Fruit fly (Drosophila melanogaster): Measurements from ENCODE around the gene Sod1.
A peak's percentile ranks its signal among the peaks of the same experiment; 100 is the strongest.

Gene Sod1

DNA sequence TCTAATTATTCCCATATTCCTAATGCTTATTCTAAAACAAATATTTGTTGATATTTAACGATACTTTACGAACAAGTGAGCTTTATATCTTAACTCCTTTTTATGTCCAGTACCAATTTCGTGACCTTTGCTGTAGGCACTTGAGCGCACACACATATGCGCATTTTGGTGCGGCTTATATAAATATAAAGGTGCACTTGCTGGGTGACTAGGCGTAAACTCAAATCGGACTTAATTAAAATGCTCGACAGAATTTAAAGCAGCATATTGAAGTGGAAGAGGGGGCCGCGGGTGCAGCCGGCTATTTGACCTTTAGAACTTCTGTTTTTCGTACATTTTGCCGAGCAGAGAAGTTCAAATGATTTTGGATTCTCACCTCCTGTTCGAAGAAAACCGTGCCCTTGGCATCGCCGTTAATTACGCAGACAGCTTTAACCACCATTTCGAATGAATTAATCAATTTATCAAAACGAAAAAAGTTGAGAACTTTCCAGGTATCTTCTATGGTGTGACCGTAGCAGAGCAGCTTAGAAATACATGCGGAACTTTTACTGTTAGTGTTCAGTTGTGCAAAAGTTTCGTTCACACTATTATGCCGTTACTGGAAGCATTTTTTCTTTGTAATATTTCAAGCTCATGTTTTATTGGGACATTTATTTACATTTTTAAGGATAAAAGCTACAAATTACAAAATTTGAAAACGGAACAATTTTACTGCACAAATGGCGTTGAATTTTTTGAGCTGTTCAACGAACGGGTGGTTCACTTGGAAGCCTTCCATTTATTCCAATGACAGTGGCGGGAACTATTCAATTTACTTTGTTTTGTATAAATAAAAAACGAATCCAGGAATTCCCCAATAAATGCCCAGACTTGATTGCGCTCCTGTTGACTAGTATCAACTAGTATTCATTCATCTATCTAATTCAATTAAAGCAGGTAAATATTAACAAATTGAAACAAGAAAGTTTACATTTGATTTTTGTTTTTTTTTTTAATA lies at the start of gene Sod1 (continued):
- TF ChIP-seq Dref (GFP tag; IDR thresholded peaks at IDR 0.05) (no peak), sr (GFP tag; IDR thresholded peaks at IDR 0.05) (no peak), hb (GFP tag; IDR thresholded peaks at IDR 0.05; ENCODE audit: partially characterized antibody) (no peak), tio (GFP tag; optimal IDR thresholded peaks at IDR 0.05) (no peak), fd3F (GFP tag; optimal IDR thresholded peaks at IDR 0.05) (no peak), CG4360 (GFP tag; IDR thresholded peaks at IDR 0.05) (no peak), Dll (GFP tag; IDR thresholded peaks at IDR 0.05; ENCODE audit: partially characterized antibody) (no peak), ci (GFP tag; IDR thresholded peaks at IDR 0.05) (no peak), CG2116 (GFP tag; optimal IDR thresholded peaks at IDR 0.05) (peak; percentile 16), pho (GFP tag; optimal IDR thresholded peaks at IDR 0.05) (no peak), bbx (GFP tag; IDR thresholded peaks at IDR 0.05; ENCODE audit: partially characterized antibody) (no peak), zf30C (GFP tag; optimal IDR thresholded peaks at IDR 0.05) (no peak), z (GFP tag; IDR thresholded peaks at IDR 0.05) (no peak), TFAM (GFP tag; optimal IDR thresholded peaks at IDR 0.05) (no peak), Atf3 (GFP tag; optimal IDR thresholded peaks at IDR 0.05) (no peak), CG5245 (GFP tag; optimal IDR thresholded peaks at IDR 0.05) (no peak), CG2889 (GFP tag; IDR thresholded peaks at IDR 0.05) (no peak), gsb (GFP tag; IDR thresholded peaks at IDR 0.05) (no peak), CG4424 (GFP tag; optimal IDR thresholded peaks at IDR 0.05) (no peak), CG10209 (GFP tag; optimal IDR thresholded peaks at IDR 0.05) (no peak), dm (GFP tag; optimal IDR thresholded peaks at IDR 0.05) (peak; percentile 15), toy (GFP tag; IDR thresholded peaks at IDR 0.05) (no peak), CG2129 (GFP tag; IDR thresholded peaks at IDR 0.05; ENCODE audit: partially characterized antibody) (no peak), Doc3 (GFP tag; IDR thresholded peaks at IDR 0.05; ENCODE audit: partially characterized antibody) (no peak), Atf-2 (GFP tag; optimal IDR thresholded peaks at IDR 0.05) (no peak), sens-2 (GFP tag; IDR thresholded peaks at IDR 0.05) (no peak), ATbp (GFP tag; optimal IDR thresholded peaks at IDR 0.05) (no peak), CG9876 (GFP tag; optimal IDR thresholded peaks at IDR 0.05) (no peak), Nf-YC (tag; optimal IDR thresholded peaks at IDR 0.05) (no peak), CG30020 (tag; optimal IDR thresholded peaks at IDR 0.05) (peak; percentile 10), CG7372 (GFP tag; IDR thresholded peaks at IDR 0.05) (no peak), insv (GFP tag; optimal IDR thresholded peaks at IDR 0.05) (no peak), CG4617 (GFP tag; optimal IDR thresholded peaks at IDR 0.05; ENCODE audit: borderline replicate concordance) (peak; percentile 40), Fer1 (GFP tag; optimal IDR thresholded peaks at IDR 0.05) (peak; percentile 1), CG16863 (GFP tag; optimal IDR thresholded peaks at IDR 0.05) (no peak), CG31441 (GFP tag; IDR thresholded peaks at IDR 0.05) (no peak)

DNA sequence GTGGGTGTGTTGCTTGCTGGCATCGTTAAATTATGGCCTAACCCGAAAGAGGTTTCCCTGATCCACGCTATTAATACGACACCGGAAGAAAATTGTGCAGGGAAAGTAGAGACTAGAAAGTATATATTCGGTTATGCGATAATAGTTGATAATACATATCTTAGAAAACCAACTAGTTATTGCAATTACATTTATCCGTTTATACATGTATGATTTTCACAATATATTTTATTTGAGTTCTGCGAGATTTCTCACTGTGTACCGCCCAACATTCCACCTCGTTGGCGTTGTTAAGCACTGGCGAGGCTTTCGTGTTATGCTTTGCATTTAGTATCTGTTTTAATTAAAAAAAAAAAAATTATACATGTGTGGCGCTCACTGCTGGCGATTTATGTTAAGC lies 41.8 kb upstream of the Sod1 start:
- TF ChIP-seq CG9876 (GFP tag; optimal IDR thresholded peaks at IDR 0.05) (no peak), CG10321 (GFP tag; IDR thresholded peaks at IDR 0.05) (0 out of 2 replicates have a peak, but pooled peaks have one; percentile 19), Drgx (GFP tag; IDR thresholded peaks at IDR 0.05) (peak; percentile 78), Ptx1 (GFP tag; IDR thresholded peaks at IDR 0.05) (0 out of 2 replicates have a peak, but pooled peaks have one; percentile 13), CG13424 (tag; optimal IDR thresholded peaks at IDR 0.05) (no peak), CG14667 (GFP tag; IDR thresholded peaks at IDR 0.05) (0 out of 2 replicates have a peak, but pooled peaks have one; percentile 22), Rfx (GFP tag; IDR thresholded peaks at IDR 0.05) (peak; percentile 39), ci (GFP tag; IDR thresholded peaks at IDR 0.05) (0 out of 3 replicates have a peak, but pooled peaks have one; percentile 21), sens-2 (GFP tag; IDR thresholded peaks at IDR 0.05) (no peak), bsh (GFP tag; optimal IDR thresholded peaks at IDR 0.05) (peak in 1 of 2 experiments; percentile 25), dpn (GFP tag; optimal IDR thresholded peaks at IDR 0.05) (peak in 1 of 2 experiments; percentile 6), pan (optimal IDR thresholded peaks at IDR 0.05) (no peak), pan (GFP tag; optimal IDR thresholded peaks at IDR 0.05 in 1 of 2, IDR thresholded peaks at IDR 0.05 in 1 of 2) (peak in 1 of 2 experiments; percentile 64), vvl (GFP tag; IDR thresholded peaks at IDR 0.05) (peak; percentile 45; the same call in 1 of the 2 replicates), so (GFP tag; IDR thresholded peaks at IDR 0.05) (peak; percentile 54; the same call in 1 of the 3 replicates), CoRest (tag; optimal IDR thresholded peaks at IDR 0.05) (peak; percentile 7), Med (GFP tag) (peak; percentile 72)

Data from whole organism, embryonic.